Fruit fly (Drosophila melanogaster): Measurements from ENCODE around the gene CG11584.

Gene CG11584

DNA sequence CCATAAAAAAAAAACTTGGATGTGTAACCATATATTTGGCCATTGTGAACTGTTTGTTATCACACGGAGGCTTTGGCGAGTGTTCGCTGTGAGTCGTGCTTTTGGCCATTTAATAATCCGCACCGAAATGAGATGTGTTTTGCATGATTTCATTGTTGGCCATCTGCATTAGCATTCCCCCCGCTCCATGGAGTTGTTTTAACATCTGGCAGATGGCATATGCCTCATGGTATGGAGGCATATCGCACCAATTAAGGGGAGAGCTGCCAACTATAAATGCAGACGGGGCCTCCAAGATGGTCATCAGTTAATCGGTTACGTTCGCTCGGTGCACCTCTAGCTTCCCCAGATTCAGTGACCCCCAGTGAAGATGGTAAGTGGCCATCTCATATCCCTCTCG lies at the start of gene CG11584:
Gene CG11584, plus strand, starts transcription at position 301 of the 400 bp plus-strand sequence.
- TF ChIP-seq noc (tag; optimal IDR thresholded peaks at IDR 0.05), result no peak

DNA sequence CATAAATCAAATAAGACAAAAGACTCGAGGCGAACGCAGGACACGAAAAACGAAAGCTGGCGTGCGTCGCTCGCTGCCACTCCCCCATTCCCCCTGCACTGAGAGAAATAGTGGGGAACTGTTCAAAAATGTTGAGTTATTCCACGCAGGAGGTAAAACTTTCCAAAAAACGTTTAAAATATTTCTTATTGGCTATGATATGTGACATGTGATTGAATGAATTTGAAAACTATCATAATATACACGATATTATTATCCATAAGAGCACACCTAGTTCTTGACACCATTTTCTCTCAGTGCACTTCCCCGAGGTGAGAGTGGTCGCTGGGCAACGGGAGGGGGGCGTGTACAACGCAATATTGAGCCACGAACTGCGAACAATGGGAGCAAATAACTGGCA lies 46.9 kb upstream of the CG11584 start:
- TF ChIP-seq noc (tag; optimal IDR thresholded peaks at IDR 0.05), result no peak

DNA sequence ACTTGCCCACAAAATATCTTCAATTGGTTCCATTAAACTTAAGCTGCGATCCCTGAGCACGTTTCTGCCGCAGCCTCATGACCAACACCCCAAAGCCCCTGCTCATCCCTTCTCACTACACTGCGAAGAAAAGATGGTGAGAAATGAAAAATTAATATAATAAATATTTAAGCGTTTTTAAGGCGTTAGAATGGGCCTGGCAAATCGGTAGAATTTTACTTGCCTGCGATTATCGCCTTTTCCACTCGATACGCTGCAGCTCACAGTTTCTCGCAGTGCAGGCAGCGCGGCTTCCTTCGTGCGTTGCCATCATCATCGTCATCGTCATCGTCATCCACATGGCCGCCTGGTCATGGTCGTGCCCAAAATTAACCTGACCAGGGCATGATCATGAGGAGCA lies 32.7 kb upstream of the CG11584 start:
- TF ChIP-seq noc (tag; optimal IDR thresholded peaks at IDR 0.05), result no peak

DNA sequence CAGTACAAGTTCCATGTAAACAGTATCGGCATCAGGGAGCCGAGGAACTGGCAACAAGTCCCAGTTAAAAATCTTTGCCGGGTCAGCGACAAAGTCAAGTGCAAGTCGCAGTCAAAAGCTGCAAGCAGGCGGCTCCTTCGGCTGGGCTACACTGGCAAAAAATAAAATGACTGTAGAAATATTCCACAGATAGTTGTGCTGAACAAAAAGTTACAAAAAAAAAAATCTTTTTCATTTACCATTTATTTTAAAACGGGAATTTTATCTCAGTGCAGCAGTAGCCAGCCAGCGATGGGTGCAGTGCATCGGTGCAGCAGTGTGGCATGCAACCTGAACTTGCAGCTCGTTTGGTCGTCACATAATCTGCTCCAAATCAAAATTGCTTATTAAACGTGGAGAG lies 31.5 kb upstream of the CG11584 start:
- no peak for TF ChIP-seq noc (tag; optimal IDR thresholded peaks at IDR 0.05)

DNA sequence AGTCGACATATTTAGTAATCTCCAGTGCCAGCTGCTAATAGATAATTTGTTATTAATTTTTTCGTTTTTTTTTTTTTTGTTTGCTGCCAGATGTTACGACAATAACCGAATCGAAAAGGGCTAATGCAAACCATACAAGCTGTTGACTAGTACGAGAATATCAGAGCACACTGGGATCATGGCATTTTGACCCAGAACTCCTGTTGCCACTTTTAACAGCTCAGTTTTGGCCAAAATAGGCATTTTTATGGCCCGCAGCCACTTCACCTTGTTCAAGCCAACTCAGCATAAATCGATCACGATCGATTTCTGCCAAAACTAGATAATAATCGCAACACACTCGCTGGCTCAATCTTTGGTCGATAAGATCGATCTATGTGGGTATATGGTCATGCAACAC lies 28.9 kb upstream of the CG11584 start, which contains the start of gene CG12479:
Gene CG12479, minus strand, starts transcription at position 101 of the 400 bp plus-strand sequence.
- TF ChIP-seq noc (tag; optimal IDR thresholded peaks at IDR 0.05), result no peak

DNA sequence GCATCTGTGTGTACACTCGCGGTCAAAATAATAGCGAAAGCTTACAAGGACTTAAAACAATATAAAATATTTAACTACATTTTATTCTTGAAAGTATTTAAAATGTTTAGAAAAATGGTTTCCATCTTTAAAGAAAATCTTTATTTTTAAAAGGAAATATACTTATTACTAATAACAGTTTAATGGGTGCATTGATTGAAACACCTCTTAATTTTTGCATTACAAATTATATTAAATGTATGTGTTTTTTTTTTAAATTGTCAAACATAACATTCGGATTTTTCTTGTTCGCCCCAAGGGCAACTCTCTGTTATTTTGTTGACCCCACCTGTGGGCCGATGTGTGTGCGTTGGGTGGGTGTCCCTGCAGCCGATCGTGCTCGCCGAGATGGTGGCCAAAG lies 27.1 kb upstream of the CG11584 start:
- no peak for TF ChIP-seq noc (tag; optimal IDR thresholded peaks at IDR 0.05)

DNA sequence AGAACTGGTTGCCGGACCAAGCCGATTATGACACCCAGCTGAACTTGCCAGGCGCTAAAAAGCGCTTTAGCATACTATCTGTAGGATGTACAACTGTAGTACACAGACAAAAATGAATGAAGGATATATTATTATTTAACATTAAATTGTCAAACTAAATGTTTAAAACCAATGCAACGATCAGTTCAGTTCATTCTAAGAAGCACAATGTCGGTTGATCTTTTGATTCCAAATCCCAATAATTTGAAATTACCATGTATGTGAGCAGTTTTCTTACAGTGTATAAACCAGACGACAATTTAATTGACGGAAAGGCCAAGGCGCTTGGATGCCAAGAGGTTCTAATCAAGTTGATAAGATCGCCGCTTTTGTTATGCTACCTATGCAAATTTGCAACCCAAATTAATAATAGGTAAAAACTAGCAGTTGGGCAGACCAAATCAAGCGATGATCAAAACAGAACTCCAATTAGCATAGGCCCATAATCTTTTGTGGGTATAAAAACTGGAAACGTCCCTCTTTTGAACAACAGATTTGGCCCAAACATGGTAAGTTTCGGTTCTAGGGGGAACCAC lies 11.7 kb upstream of the CG11584 start, which contains the start of gene CG12480:
Gene CG12480, plus strand, starts transcription at position 525 of the 575 bp plus-strand sequence.
- peak; percentile 87 for TF ChIP-seq noc (tag; optimal IDR thresholded peaks at IDR 0.05)

DNA sequence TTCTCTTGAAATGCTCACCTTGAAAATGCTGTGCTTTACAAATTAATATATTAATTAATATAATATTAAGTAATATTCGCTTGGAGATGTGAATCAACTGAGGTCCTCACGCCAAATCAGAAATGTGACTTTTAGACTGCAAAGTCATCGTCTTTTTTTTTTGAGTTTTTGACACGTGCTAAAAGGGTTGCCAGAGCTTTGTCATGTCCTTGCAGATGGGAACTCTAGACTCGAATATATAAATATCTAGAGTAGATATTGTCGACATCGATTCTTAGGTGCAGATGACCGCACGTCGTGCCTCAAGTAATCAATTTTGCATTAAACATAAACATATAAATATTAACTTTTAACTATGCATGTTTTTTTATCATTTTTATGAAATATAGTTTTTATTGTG lies 8.3 kb upstream of the CG11584 start, which contains the start of gene betaNACtes1:
Gene betaNACtes1, minus strand, starts transcription at position 101 of the 400 bp plus-strand sequence.
- no peak for TF ChIP-seq noc (tag; optimal IDR thresholded peaks at IDR 0.05)

DNA sequence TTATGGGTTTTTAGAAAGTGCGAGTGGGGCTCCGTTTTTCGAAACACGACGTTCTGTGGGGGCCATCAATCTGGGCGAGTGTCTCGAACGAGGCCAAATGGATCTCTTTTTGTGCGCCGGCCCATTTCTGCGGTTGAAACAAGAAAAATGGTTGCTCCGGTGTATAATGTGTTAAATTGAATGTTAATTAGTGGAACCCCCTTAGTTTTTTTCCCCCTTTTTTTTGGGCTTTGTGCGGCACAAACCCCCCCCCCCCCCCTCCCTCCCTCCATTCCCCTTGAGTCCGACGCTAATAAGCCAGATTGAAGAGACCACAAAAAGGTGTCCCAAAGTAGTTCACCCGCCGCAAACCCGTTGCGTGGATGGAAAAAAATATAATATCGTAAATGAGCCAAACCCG lies 7.2 kb upstream of the CG11584 start:
- no peak for TF ChIP-seq noc (tag; optimal IDR thresholded peaks at IDR 0.05)

DNA sequence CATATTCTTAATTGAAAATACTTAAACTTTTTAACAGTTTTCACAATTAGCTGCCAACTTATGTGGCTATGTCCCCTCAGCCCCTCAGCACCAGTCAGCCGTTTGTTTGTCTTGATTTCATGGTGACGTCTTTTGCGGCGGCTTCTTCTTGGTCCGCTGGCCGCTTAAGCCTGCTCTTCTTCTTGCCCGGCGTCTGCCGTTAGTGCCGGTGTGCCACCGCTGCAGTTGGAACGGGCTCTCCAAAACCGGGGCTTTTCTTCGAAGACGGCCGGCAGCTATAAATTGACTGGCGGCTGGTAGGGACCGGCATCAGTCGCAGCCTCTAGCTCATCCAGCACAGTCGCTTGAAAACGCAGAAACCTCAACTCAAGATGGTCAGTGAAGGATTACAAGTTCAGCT lies 6.4 kb upstream of the CG11584 start, which contains the start of gene CG1368:
Gene CG1368, plus strand, starts transcription at position 301 of the 400 bp plus-strand sequence.
- TF ChIP-seq noc (tag; optimal IDR thresholded peaks at IDR 0.05), result no peak

DNA sequence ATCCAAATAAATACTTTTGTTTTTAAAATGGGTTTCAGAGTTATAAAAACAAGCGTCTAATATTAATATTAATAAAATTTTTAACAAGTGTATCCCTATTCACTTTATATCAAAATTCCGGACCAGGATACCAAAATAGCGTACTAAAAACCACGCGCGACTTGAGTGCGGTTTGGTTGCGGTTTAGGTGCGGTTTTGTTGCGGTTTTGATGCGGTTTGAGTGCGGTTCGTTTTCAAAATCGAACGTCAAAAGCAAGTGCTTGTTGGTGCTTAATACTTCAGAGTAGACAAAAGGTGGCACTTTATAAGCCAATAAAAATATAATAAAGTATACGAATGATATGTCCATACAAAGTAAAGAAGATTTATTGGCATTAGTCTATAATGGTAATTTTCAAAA lies 5.2 kb upstream of the CG11584 start:
- TF ChIP-seq noc (tag; optimal IDR thresholded peaks at IDR 0.05), result no peak

DNA sequence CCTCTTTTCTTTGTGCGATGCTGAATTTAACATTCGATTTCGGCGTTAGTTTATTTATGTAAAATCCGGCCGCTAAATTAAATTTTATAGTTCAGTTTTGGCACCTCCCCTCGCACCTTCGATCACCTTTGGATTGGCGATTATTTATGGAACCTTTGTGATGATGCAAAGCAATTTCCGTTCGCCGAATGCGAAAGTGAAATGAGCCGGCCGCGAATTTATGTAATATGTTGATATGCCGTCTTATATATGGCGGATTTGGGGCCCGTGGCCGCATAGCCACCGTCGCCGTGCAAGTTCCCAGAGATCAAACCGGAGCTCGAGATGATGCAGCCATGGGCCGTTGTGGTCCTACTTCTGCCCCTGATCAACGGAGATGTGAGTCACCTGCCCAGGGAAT lies 4.2 kb upstream of the CG11584 start, which contains the start of gene CG11581:
Gene CG11581, plus strand, starts transcription at position 301 of the 400 bp plus-strand sequence.
- peak; percentile 3 for TF ChIP-seq noc (tag; optimal IDR thresholded peaks at IDR 0.05)

DNA sequence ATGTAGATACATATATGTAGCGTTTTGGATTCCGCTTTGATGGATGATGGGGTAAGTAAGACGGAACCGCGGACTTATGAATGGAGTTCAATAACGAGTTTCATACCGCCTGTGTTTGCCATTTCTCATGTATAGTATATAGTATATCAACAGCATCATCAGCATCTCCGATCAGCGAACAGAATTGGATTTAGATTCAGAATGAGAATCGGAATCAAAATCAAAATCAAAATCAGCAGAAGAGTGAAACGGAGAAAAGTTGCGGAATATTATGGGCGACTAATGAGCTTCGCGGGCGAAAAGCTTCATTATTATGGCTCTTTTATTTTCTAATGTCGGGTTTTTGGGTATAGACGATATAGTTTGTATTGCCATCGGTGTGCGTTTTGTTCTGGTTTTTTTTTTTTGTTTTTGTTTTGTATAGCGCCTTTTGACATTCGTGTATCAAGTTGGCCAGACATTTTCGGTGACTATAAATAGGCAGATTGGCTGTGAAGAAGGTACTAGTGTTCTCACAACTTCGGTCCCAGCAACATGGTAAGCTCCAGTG lies 3.3 kb downstream of the CG11584 start, which contains the start of gene CG32603:
Gene CG32603, plus strand, starts transcription at position 500 of the 550 bp plus-strand sequence.
- no peak for TF ChIP-seq noc (tag; optimal IDR thresholded peaks at IDR 0.05)

DNA sequence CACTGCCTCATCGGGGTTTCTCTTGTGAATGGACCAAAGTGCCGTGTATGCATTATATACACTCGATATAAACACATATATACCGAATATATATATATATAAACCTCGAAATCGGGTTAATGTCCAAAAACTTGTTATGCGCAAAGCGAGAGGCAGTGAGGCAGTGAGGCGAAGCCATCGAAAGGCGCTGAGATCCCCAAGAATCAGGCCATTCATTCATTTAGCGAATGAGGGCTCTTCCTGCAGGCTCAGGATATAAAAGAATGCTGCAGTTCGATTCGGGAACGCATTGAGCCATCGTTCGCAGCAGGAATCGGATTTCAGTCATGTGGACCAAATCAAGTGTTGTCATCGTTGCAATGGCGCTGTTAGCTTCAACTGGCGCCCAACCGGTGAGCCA lies 6.1 kb downstream of the CG11584 start, which contains the start of gene CG12481:
Gene CG12481, plus strand, starts transcription at position 301 of the 400 bp plus-strand sequence.
- TF ChIP-seq noc (tag; optimal IDR thresholded peaks at IDR 0.05), result no peak

DNA sequence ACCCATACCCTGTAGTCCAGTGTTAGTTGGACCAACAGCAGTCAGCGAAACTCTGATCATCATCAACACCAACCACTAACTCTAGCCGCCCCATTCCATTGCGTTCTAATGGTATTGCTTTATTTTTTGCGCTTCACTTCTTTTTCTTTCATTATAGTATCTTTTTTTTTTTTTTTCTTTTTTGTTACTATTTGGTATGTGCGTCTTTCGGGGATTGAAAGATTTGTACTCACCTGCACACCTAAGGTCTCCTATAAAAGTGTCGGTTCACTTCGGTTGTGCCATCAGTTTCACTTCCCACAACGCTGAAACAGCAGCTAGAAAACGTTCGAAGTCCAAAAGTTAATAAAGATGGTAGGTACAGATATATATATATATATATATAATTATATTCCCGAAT lies 8.4 kb downstream of the CG11584 start, which contains the start of gene CG11585:
Gene CG11585, plus strand, starts transcription at position 301 of the 400 bp plus-strand sequence.
- TF ChIP-seq noc (tag; optimal IDR thresholded peaks at IDR 0.05), result no peak

DNA sequence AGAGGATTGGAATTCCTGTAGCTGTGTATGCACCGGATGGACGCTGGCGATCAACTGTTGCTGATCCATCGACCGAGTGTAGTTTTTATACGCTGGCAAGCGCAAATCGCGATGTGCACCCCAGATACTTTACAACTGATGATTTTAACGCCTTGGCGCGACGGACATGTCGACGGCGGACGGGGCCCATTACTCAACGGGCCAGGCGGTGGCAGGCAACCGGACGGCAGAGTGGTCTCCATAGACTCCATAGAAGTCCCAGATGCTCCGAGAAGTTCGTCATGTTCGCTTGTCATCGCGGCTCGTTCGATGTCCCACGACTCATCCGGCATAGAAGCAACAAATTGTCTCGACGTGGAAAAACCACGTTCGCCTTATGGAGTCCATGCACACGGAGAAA lies 11.1 kb downstream of the CG11584 start, which contains the start of gene CG13403:
Gene CG13403, minus strand, starts transcription at position 101 of the 400 bp plus-strand sequence.
- TF ChIP-seq noc (tag; optimal IDR thresholded peaks at IDR 0.05), result no peak

DNA sequence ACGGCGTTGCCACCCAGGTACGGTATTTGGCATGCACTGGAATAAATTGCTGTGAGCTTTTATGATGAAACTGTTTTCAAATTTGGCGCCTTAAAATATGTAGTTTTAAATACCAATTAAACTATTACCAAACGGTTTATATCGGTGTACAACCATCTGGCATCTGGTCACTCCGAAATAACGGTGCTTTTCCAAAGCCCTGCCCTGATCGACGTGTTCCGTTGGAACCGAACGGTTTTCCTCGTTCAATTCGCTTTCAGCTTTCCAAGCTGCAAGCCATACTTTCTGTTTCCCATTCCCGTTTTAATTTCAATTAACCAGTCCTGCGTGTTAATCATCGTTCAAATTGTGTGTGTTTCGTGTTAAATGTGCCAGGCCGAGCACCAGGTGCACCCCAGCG lies 12.2 kb downstream of the CG11584 start, which contains the start of gene yl:
Gene yl, plus strand, starts transcription at position 202 of the 400 bp plus-strand sequence.
- no peak for TF ChIP-seq noc (tag; optimal IDR thresholded peaks at IDR 0.05)
